Fruit fly (Drosophila melanogaster) whole organism, wandering third instar larva: ENCODE data around the gene CG31097.

Experiments
- dsf ChIP-seq: sonication (Bioruptor generic); optimal IDR thresholded peaks from 2 replicates; lab custom pipeline; 2016; ENCODE audit warnings: missing biosample characterization, missing genetic modification characterization, borderline replicate concordance
- foxo ChIP-seq, 2 experiments: fragments of 200-800 bp; sonication (Bioruptor generic); optimal IDR thresholded peaks; 2 replicates in 1 of 2; 3 replicates in 1 of 2; lab custom pipeline; 2016 to 2017; ENCODE audit warnings: missing biosample characterization in 2 of 2, missing genetic modification characterization in 2 of 2
- h ChIP-seq: fragments of 200-800 bp; sonication (Bioruptor generic); optimal IDR thresholded peaks from 3 replicates; lab custom pipeline; 2016; ENCODE audit warnings: missing biosample characterization, mild to moderate bottlenecking, missing genetic modification characterization
- pan ChIP-seq: fragments of >200 bp; optimal IDR thresholded peaks from 2 replicates; lab custom pipeline; 2017

DNA sequence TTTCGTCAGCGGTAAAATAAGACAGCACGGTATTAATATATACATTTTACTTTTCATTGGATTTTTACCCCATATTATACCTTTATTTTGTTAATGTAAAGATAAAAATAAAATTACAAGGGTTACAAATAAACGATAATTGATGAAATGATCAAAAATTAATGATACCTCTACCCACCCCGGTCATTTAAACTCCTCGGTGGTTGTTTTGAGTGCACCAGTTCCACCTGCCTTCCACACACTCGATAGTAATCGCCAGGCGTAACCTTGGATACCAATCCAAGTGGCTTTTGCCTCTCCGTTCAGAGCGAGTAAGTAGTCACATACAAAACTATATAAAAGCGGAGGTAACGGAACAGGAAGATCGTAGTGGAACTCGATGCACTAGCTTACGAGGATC, 42.4 kb upstream of the CG31097 start, which contains the start of gene rha:
- TF ChIP-seq h (no peak), pan (lab: Kevin White, UChicago) (no peak), dsf (GFP tag; lab: Kevin White, UChicago) (no peak), foxo (GFP tag; optimal IDR thresholded peaks at IDR 0.05; lab: Kevin White, UChicago) (no peak)
